Worm (Caenorhabditis elegans) whole organism, L4 larva: Measurements from ENCODE around the gene smex-1.
A peak's percentile ranks its signal among the peaks of the same experiment; 100 is the strongest.

Experiments
- F10B5.3 ChIP-seq: sonication (generic microtip); optimal IDR thresholded peaks from 2 replicates; lab custom pipeline; 2016; ENCODE audit warnings: mild to moderate bottlenecking, missing genetic modification characterization, missing compliant biosample characterization
- R02D3.7 ChIP-seq: fragments of 150-350 bp; sonication (generic microtip); optimal IDR thresholded peaks from 3 replicates; lab custom pipeline; 2014; ENCODE audit warnings: missing biosample characterization, missing genetic modification characterization
- T20F7.1 ChIP-seq: fragments of 200-800 bp; sonication (Bioruptor generic); optimal IDR thresholded peaks from 2 replicates; lab custom pipeline; 2018; ENCODE audit warnings: mild to moderate bottlenecking, missing genetic modification characterization, missing compliant biosample characterization
- Y105C5A.15 ChIP-seq: fragments of 200-800 bp; sonication (Bioruptor generic); IDR thresholded peaks from 2 replicates; pipeline ENCODE4 v1.3.6; 2022; ENCODE audit warnings: missing genetic modification characterization, missing compliant biosample characterization
- ZK337.2 ChIP-seq: fragments of 200-800 bp; sonication (Bioruptor generic); IDR thresholded peaks from 2 replicates; pipeline ENCODE4 v1.3.6; 2022; ENCODE audit warnings: missing genetic modification reagents, missing genetic modification characterization, missing compliant biosample characterization
- aha-1 ChIP-seq: fragments of 150-350 bp; peaks from one replicate; lab custom pipeline; 2014; ENCODE audit warnings: missing biosample characterization, missing genetic modification characterization
- aly-2 ChIP-seq: sonication (generic microtip); optimal IDR thresholded peaks from 2 replicates; lab custom pipeline; 2018; ENCODE audit warnings: missing biosample characterization, missing genetic modification characterization
- ama-1 ChIP-seq: fragments of 150-350 bp; optimal IDR thresholded peaks from 2 replicates; lab custom pipeline; 2014; ENCODE audit warnings: inconsistent platforms, mixed read lengths
- ceh-28 ChIP-seq: fragments of 150-350 bp; optimal IDR thresholded peaks from 2 replicates; lab custom pipeline; 2014; ENCODE audit warnings: missing biosample characterization, missing genetic modification reagents, missing genetic modification characterization
- ceh-32 ChIP-seq: sonication (generic microtip); optimal IDR thresholded peaks from 2 replicates; lab custom pipeline; 2016; ENCODE audit warnings: mild to moderate bottlenecking, missing genetic modification characterization, missing compliant biosample characterization; ENCODE audit not compliant: poor library complexity
- cey-2 ChIP-seq: sonication (generic microtip); optimal IDR thresholded peaks from 3 replicates; lab custom pipeline; 2017; ENCODE audit warnings: missing genetic modification characterization, mild to moderate bottlenecking, missing compliant biosample characterization, antibody characterized with exemption, borderline replicate concordance; ENCODE audit not compliant: insufficient read depth
- ctbp-1 ChIP-seq: fragments of 200-800 bp; sonication (Bioruptor generic); IDR thresholded peaks from 2 replicates; pipeline ENCODE4 v1.3.6; 2022; ENCODE audit warnings: missing genetic modification reagents, missing genetic modification characterization, missing compliant biosample characterization
- daf-12 ChIP-seq: fragments of 150-350 bp; optimal IDR thresholded peaks from 2 replicates; lab custom pipeline; 2014; ENCODE audit warnings: missing biosample characterization, missing genetic modification reagents, missing genetic modification characterization
- daf-16 ChIP-seq, 3 experiments: sonication (generic microtip); optimal IDR thresholded peaks; 2 replicates each; lab custom pipeline; 2016 to 2017; ENCODE audit warnings: missing genetic modification characterization in 3 of 3, missing genetic modification reagents in 3 of 3, mild to moderate bottlenecking in 2 of 3, missing compliant biosample characterization in 2 of 3, missing biosample characterization in 1 of 3, moderate library complexity in 1 of 3
- dmd-6 ChIP-seq: fragments of 200-800 bp; sonication (Bioruptor generic); IDR thresholded peaks from 2 replicates; pipeline ENCODE4 v1.3.6; 2022; ENCODE audit warnings: missing genetic modification reagents, missing genetic modification characterization, missing compliant biosample characterization
- dmd-8 ChIP-seq: fragments of 200-800 bp; sonication (Bioruptor generic); IDR thresholded peaks from 2 replicates; pipeline ENCODE4 v1.3.6; 2022; ENCODE audit warnings: missing genetic modification characterization, missing compliant biosample characterization
- dpl-1 ChIP-seq: fragments of 150-350 bp; optimal IDR thresholded peaks from 2 replicates; lab custom pipeline; 2014; ENCODE audit warnings: missing biosample characterization, missing genetic modification reagents, missing genetic modification characterization
- duxl-1 ChIP-seq: sonication (generic microtip); optimal IDR thresholded peaks from 2 replicates; lab custom pipeline; 2016; ENCODE audit warnings: mild to moderate bottlenecking, missing genetic modification characterization, moderate library complexity, missing compliant biosample characterization; ENCODE audit not compliant: poor library complexity
- fkh-10 ChIP-seq: fragments of 150-350 bp; optimal IDR thresholded peaks from 2 replicates; lab custom pipeline; 2014; ENCODE audit warnings: missing biosample characterization, missing genetic modification reagents, missing genetic modification characterization
- hlh-11 ChIP-seq: fragments of 200-800 bp; sonication (Bioruptor generic); optimal IDR thresholded peaks from 2 replicates; lab custom pipeline; 2018; ENCODE audit warnings: mild to moderate bottlenecking, missing genetic modification characterization, missing compliant biosample characterization
- hmg-1.1 ChIP-seq: fragments of 200-800 bp; sonication (Bioruptor generic); IDR thresholded peaks from 2 replicates; pipeline ENCODE4 v1.3.6; 2022; ENCODE audit warnings: missing genetic modification reagents, missing genetic modification characterization, missing compliant biosample characterization
- lim-7 ChIP-seq: fragments of 200-800 bp; sonication (Bioruptor generic); IDR thresholded peaks from 2 replicates; pipeline ENCODE4 v1.3.6; 2022; ENCODE audit warnings: missing genetic modification characterization, missing compliant biosample characterization
- lin-15B ChIP-seq: fragments of 150-350 bp; sonication (generic microtip); optimal IDR thresholded peaks from 3 replicates; lab custom pipeline; 2014; ENCODE audit warnings: missing biosample characterization, missing genetic modification characterization
- lir-3 ChIP-seq: sonication (generic microtip); optimal IDR thresholded peaks from 2 replicates; lab custom pipeline; 2016; ENCODE audit warnings: mild to moderate bottlenecking, missing genetic modification characterization, missing compliant biosample characterization
- lsy-2 ChIP-seq, 2 experiments: fragments of 150-350 bp in 1 of 2; sonication (generic microtip) in 1 of 2; optimal IDR thresholded peaks; 2 replicates each; lab custom pipeline; 2014 to 2017; ENCODE audit warnings: missing biosample characterization in 2 of 2, missing genetic modification characterization in 2 of 2
- madf-9 ChIP-seq: fragments of 200-800 bp; sonication (Bioruptor generic); conservative IDR thresholded peaks from 2 replicates; pipeline ENCODE4 v1.3.6; 2022; ENCODE audit warnings: missing genetic modification reagents, missing genetic modification characterization, missing compliant biosample characterization
- mxl-3 ChIP-seq: fragments of 200-800 bp; sonication (Bioruptor generic); optimal IDR thresholded peaks from 2 replicates; lab custom pipeline; 2018; ENCODE audit warnings: mild to moderate bottlenecking, missing genetic modification characterization, missing compliant biosample characterization
- nhr-11 ChIP-seq: fragments of 150-350 bp; optimal IDR thresholded peaks from 2 replicates; lab custom pipeline; 2014; ENCODE audit warnings: missing biosample characterization, missing genetic modification characterization
- nhr-25 ChIP-seq: sonication (generic microtip); optimal IDR thresholded peaks from 2 replicates; lab custom pipeline; 2017; ENCODE audit warnings: missing genetic modification characterization, mild to moderate bottlenecking, missing compliant biosample characterization, antibody characterized with exemption, moderate library complexity, borderline replicate concordance; ENCODE audit not compliant: insufficient read depth
- nhr-28 ChIP-seq: fragments of 150-350 bp; optimal IDR thresholded peaks from 2 replicates; lab custom pipeline; 2014; ENCODE audit warnings: missing biosample characterization, missing genetic modification characterization
- nhr-42 ChIP-seq: fragments of 200-800 bp; sonication (Bioruptor generic); IDR thresholded peaks from 2 replicates; pipeline ENCODE4 v1.3.6; 2022; ENCODE audit warnings: missing genetic modification characterization, missing compliant biosample characterization
- nhr-48 ChIP-seq: sonication (generic microtip); optimal IDR thresholded peaks from 2 replicates; lab custom pipeline; 2016; ENCODE audit warnings: mild to moderate bottlenecking, missing genetic modification characterization, missing compliant biosample characterization
- nhr-77 ChIP-seq: fragments of 150-350 bp; optimal IDR thresholded peaks from 2 replicates; lab custom pipeline; 2014; ENCODE audit warnings: missing biosample characterization, missing genetic modification characterization
- pha-4 ChIP-seq, 2 experiments: fragments of 150-350 bp in 1 of 2; fragments of 200-800 bp in 1 of 2; sonication (Bioruptor generic) in 1 of 2; IDR thresholded peaks in 1 of 2; optimal IDR thresholded peaks in 1 of 2; 2 replicates each; pipeline versions ENCODE4 v1.3.6 to Lab custom; 2014 to 2022; ENCODE audit warnings: missing genetic modification characterization in 2 of 2, missing genetic modification reagents in 2 of 2, missing biosample characterization in 1 of 2, missing compliant biosample characterization in 1 of 2
- saeg-2 ChIP-seq: fragments of 200-800 bp; sonication (Bioruptor generic); IDR thresholded peaks from 2 replicates; pipeline ENCODE4 v1.3.6; 2022; ENCODE audit warnings: missing genetic modification reagents, missing genetic modification characterization, missing compliant biosample characterization
- snpc-1.2 ChIP-seq: fragments of 200-800 bp; sonication (Bioruptor generic); IDR thresholded peaks from 2 replicates; pipeline ENCODE4 v1.3.6; 2022; ENCODE audit warnings: missing genetic modification reagents, missing genetic modification characterization, missing compliant biosample characterization
- spr-1 ChIP-seq: sonication (generic microtip); optimal IDR thresholded peaks from 2 replicates; lab custom pipeline; 2016; ENCODE audit warnings: mild to moderate bottlenecking, missing genetic modification characterization, missing compliant biosample characterization
- tag-97 ChIP-seq: fragments of 200-800 bp; sonication (Bioruptor generic); IDR thresholded peaks from 2 replicates; pipeline ENCODE4 v1.3.6; 2022; ENCODE audit warnings: missing genetic modification characterization, missing compliant biosample characterization
- unc-39 ChIP-seq: sonication (generic microtip); optimal IDR thresholded peaks from 2 replicates; lab custom pipeline; 2017; ENCODE audit warnings: missing biosample characterization, missing genetic modification characterization
- unc-62 ChIP-seq, 3 experiments: fragments of 150-350 bp in 1 of 3; sonication (generic microtip); optimal IDR thresholded peaks in 2 of 3; peaks in 1 of 3; 1 replicate in 1 of 3; 2 replicates in 2 of 3; lab custom pipeline; 2014 to 2017; ENCODE audit warnings: missing biosample characterization in 3 of 3, missing genetic modification characterization in 3 of 3, missing genetic modification reagents in 3 of 3, missing genotype in 1 of 3
- vab-7 ChIP-seq: fragments of 200-800 bp; sonication (Bioruptor generic); IDR thresholded peaks from 2 replicates; pipeline ENCODE4 v1.3.6; 2022; ENCODE audit warnings: missing genetic modification reagents, missing genetic modification characterization, missing compliant biosample characterization
- ztf-7 ChIP-seq: fragments of 150-350 bp; optimal IDR thresholded peaks from 2 replicates; lab custom pipeline; 2014; ENCODE audit warnings: missing biosample characterization, missing genetic modification characterization

The smex-1 gene

ce11 chrV:8285455-8285854 is 10.3 kb downstream of the smex-1 start:
- TF ChIP-seq aly-2 (tag; lab: Kevin White, UChicago): no peak
- TF ChIP-seq F10B5.3 (tag; lab: Kevin White, UChicago): no peak
- no peak for TF ChIP-seq fkh-10 (GFP tag; lab: Kevin White, UChicago)
- no peak for TF ChIP-seq R02D3.7
- no peak for TF ChIP-seq duxl-1 (tag; lab: Kevin White, UChicago)
- TF ChIP-seq nhr-28 (tag; lab: Kevin White, UChicago): peak; percentile 26
- TF ChIP-seq ztf-7: no peak
- TF ChIP-seq dmd-6 (GFP tag; lab: Robert Waterston, UW): peak; percentile 58; the same call in 1 of the 2 replicates
- TF ChIP-seq mxl-3 (GFP tag; lab: Kevin White, UChicago): no peak

ce11 chrV:8284800-8285199 is 11.0 kb downstream of the smex-1 start, which contains the start of gene slc-17.5:
slc-17.5 (minus strand) TSS chrV:8284900.
- TF ChIP-seq unc-62 (GFP tag; optimal IDR thresholded peaks at IDR 0.05 in 1 of 2; lab: Kevin White, UChicago) (peak in 1 of 2 experiments; percentile 78), unc-62 (tag; optimal IDR thresholded peaks at IDR 0.05; lab: Kevin White, UChicago) (no peak), ceh-28 (tag; lab: Kevin White, UChicago) (no peak), unc-39 (tag; lab: Kevin White, UChicago) (no peak)
- TF ChIP-seq, all 104 proteins: peak for 1

DNA sequence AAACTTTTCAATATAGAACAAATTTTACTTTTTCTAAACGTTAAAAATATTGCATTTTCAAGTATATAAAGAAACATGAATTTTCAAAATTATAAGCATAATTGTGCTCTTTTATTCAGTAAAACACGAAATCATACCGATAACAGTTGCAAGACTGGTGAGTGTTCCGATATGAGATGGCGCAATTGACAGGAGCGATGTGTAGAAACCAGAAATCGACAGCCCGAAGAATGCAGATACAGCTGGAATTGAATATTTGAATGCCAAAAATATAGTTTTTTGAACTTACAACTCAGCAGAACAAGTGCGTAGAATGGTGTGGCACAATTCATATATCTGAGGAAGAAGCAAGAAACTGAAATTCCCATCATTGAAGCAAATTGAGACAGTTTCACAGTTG is 12.8 kb downstream of the smex-1 start:
- TF ChIP-seq aly-2 (tag; lab: Kevin White, UChicago) (no peak), nhr-28 (tag; lab: Kevin White, UChicago) (no peak), unc-62 (GFP tag; optimal IDR thresholded peaks at IDR 0.05 in 1 of 2; lab: Kevin White, UChicago) (no peak), unc-62 (tag; optimal IDR thresholded peaks at IDR 0.05; lab: Kevin White, UChicago) (no peak), dmd-6 (GFP tag; lab: Robert Waterston, UW) (peak; percentile 16; the same call in 1 of the 2 replicates), madf-9 (GFP tag; lab: Robert Waterston, UW) (no peak), aha-1 (tag; lab: Kevin White, UChicago) (peak; percentile 62), daf-16 (GFP tag; optimal IDR thresholded peaks at IDR 0.05; lab: Kevin White, UChicago) (no peak), daf-16 (tag; optimal IDR thresholded peaks at IDR 0.05; lab: Kevin White, UChicago) (no peak), nhr-48 (no peak), ctbp-1 (GFP tag; lab: Robert Waterston, UW) (no peak), ceh-28 (tag; lab: Kevin White, UChicago) (no peak), daf-12 (no peak), nhr-25 (tag; lab: Kevin White, UChicago) (no peak), ceh-32 (tag; lab: Kevin White, UChicago) (no peak), cey-2 (tag; lab: Kevin White, UChicago) (no peak), ZK337.2 (GFP tag; lab: Robert Waterston, UW) (no peak), dpl-1 (no peak), T20F7.1 (GFP tag; lab: Kevin White, UChicago) (no peak), Y105C5A.15 (GFP tag; lab: Robert Waterston, UW) (no peak)

DNA sequence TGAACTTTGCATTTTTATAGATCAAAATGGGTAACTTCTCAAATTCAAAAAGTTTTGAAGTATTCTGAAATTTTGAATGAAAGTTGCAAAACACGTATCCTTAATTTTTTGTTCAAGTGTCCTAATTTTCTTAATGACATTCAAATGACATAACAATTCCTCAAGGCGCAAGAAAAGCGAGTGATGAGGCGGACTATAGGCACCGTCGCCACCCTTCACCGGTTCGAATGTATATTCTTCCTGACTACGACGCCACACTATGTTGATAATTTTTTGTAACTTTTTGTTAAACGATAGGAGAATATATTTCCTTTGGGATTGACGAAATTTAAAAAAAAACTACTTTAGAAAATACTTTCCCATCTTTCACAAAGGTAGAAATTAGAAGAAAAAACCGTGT is 14.1 kb downstream of the smex-1 start:
- no peak for TF ChIP-seq saeg-2 (GFP tag; lab: Robert Waterston, UW)
- no peak for TF ChIP-seq ztf-7
- TF ChIP-seq vab-7: no peak
- TF ChIP-seq lin-15B: no peak
- peak; percentile 81 for TF ChIP-seq aha-1 (tag; lab: Kevin White, UChicago)
- TF ChIP-seq snpc-1.2 (GFP tag; lab: Robert Waterston, UW): no peak
- TF ChIP-seq lir-3 (tag; lab: Kevin White, UChicago): no peak

ce11 chrV:8280770-8281169 is 15.0 kb downstream of the smex-1 start, which contains the start of gene str-135:
str-135 (minus strand) TSS chrV:8280870.
- TF ChIP-seq hmg-1.1 (GFP tag; lab: Robert Waterston, UW): no peak
- no peak for TF ChIP-seq nhr-11 (tag; lab: Kevin White, UChicago)
- TF ChIP-seq lim-7 (GFP tag; lab: Robert Waterston, UW): no peak
- no peak for TF ChIP-seq spr-1 (tag; lab: Kevin White, UChicago)
- TF ChIP-seq ama-1 (lab: Kevin White, UChicago): no peak
- no peak for TF ChIP-seq lsy-2 (tag; optimal IDR thresholded peaks at IDR 0.05; lab: Kevin White, UChicago)
- TF ChIP-seq snpc-1.2 (GFP tag; lab: Robert Waterston, UW): no peak
- no peak for TF ChIP-seq hlh-11 (tag; lab: Kevin White, UChicago)
- no peak for TF ChIP-seq nhr-77 (tag; lab: Kevin White, UChicago)
- TF ChIP-seq dmd-8 (GFP tag; lab: Robert Waterston, UW): no peak
- no peak for TF ChIP-seq pha-4 (GFP tag; IDR thresholded peaks at IDR 0.05; lab: Robert Waterston, UW)
- no peak for TF ChIP-seq pha-4 (tag; optimal IDR thresholded peaks at IDR 0.05; lab: Kevin White, UChicago)
- TF ChIP-seq tag-97 (GFP tag; lab: Robert Waterston, UW): no peak
- TF ChIP-seq lir-3 (tag; lab: Kevin White, UChicago): no peak
- TF ChIP-seq cey-2 (tag; lab: Kevin White, UChicago): no peak
- TF ChIP-seq nhr-42: no peak
